Worm (Caenorhabditis elegans) whole organism, L4 larva: ENCODE data around the gene C39E9.8.

Source experiments
- ZK546.5 ChIP-seq, 2 experiments: sonication (generic microtip); optimal IDR thresholded peaks; 2 replicates each; lab custom pipeline; 2017; ENCODE audit warnings: missing biosample characterization in 2 of 2, missing genetic modification characterization in 2 of 2
- daf-19 ChIP-seq: fragments of 200-800 bp; sonication (Bioruptor generic); conservative IDR thresholded peaks from 2 replicates; pipeline ENCODE4 v1.3.6; 2022; ENCODE audit warnings: missing genetic modification characterization, missing compliant biosample characterization
- mxl-2 ChIP-seq: fragments of 200-800 bp; sonication (Bioruptor generic); conservative IDR thresholded peaks from 2 replicates; pipeline ENCODE4 v1.3.6; 2022; ENCODE audit warnings: missing genetic modification reagents, missing genetic modification characterization, missing compliant biosample characterization
- nhr-76 ChIP-seq: fragments of 150-350 bp; optimal IDR thresholded peaks from 2 replicates; lab custom pipeline; 2014; ENCODE audit warnings: missing biosample characterization, missing genetic modification characterization

- TF ChIP-seq ZK546.5 (tag; optimal IDR thresholded peaks at IDR 0.05; lab: Kevin White, UChicago) (no peak), nhr-76 (no peak), mxl-2 (GFP tag; lab: Robert Waterston, UW) (no peak), daf-19 (no peak; the same call in 1 of the 2 replicates)
Observed at ce11 chrIV:13098652-13099051, 19.4 kb downstream of the C39E9.8 start, which contains the start of the genes dli-1, tin-9.2 and exos-4.1.
